Fruit fly (Drosophila melanogaster) whole organism, adult: ENCODE data around the gene PolI.

Source experiments
- CG12768 ChIP-seq: fragments of 200-800 bp; sonication (Bioruptor generic); optimal IDR thresholded peaks from 2 replicates; lab custom pipeline; 2017; ENCODE audit warnings: missing biosample characterization, missing genetic modification characterization, mild to moderate bottlenecking, moderate library complexity, missing genetic modification reagents
- CG1620 ChIP-seq: fragments of 200-800 bp; sonication (Bioruptor generic); optimal IDR thresholded peaks from 2 replicates; lab custom pipeline; 2016; ENCODE audit warnings: missing biosample characterization, missing genetic modification characterization
- CG33017 ChIP-seq: fragments of 200-800 bp; sonication (Bioruptor generic); optimal IDR thresholded peaks from 2 replicates; lab custom pipeline; 2018; ENCODE audit warnings: missing biosample characterization, mild to moderate bottlenecking, missing genetic modification characterization, moderate library complexity
- Crg-1 ChIP-seq: fragments of 200-800 bp; sonication (Bioruptor generic); optimal IDR thresholded peaks from 2 replicates; lab custom pipeline; 2016; ENCODE audit warnings: missing biosample characterization, missing genetic modification characterization
- Mnt ChIP-seq: fragments of 200-800 bp; sonication (Bioruptor generic); optimal IDR thresholded peaks from 2 replicates; lab custom pipeline; 2016; ENCODE audit warnings: missing biosample characterization, mild to moderate bottlenecking, missing genetic modification characterization
- kay ChIP-seq: fragments of 200-800 bp; sonication (Bioruptor generic); peaks from one replicate; lab custom pipeline; 2016; ENCODE audit warnings: missing biosample characterization, missing genetic modification characterization, borderline replicate concordance
- toe ChIP-seq: fragments of 200-800 bp; sonication (Bioruptor generic); optimal IDR thresholded peaks from 2 replicates; lab custom pipeline; 2016; ENCODE audit warnings: missing biosample characterization, missing genetic modification characterization

dm6 chr3R:8206019-8206418 lies 27.3 kb upstream of the PolI start:
- TF ChIP-seq CG12768 (GFP tag; lab: Kevin White, UChicago) (no peak), CG1620 (GFP tag; lab: Kevin White, UChicago) (no peak), toe (GFP tag; lab: Kevin White, UChicago) (no peak), CG33017 (no peak), kay (GFP tag; lab: Kevin White, UChicago) (no peak), Mnt (GFP tag; lab: Kevin White, UChicago) (no peak), Crg-1 (no peak)
